Fruit fly (Drosophila melanogaster) whole organism, embryonic: ENCODE data around the gene Bacc.

Experiments
- Abd-B ChIP-seq: fragments of 200-800 bp; sonication (Bioruptor generic); optimal IDR thresholded peaks from 2 replicates; lab custom pipeline; 2018; ENCODE audit warnings: missing biosample characterization, mild to moderate bottlenecking, missing genetic modification characterization, moderate library complexity
- CG12155 ChIP-seq: fragments of 200-800 bp; sonication (Bioruptor generic); optimal IDR thresholded peaks from 3 replicates; lab custom pipeline; 2016; ENCODE audit warnings: missing biosample characterization, missing genetic modification characterization
- CG2202 ChIP-seq: fragments of 200-800 bp; sonication (Bioruptor generic); optimal IDR thresholded peaks from 2 replicates; lab custom pipeline; 2018; ENCODE audit warnings: missing biosample characterization, mild to moderate bottlenecking, missing genetic modification characterization
- CG2712 ChIP-seq: fragments of 200-800 bp; optimal IDR thresholded peaks from 3 replicates; lab custom pipeline; 2019; ENCODE audit warnings: missing biosample characterization, mild to moderate bottlenecking, missing genetic modification characterization, moderate library complexity
- CG33557 ChIP-seq: fragments of 200-800 bp; sonication (Bioruptor generic); optimal IDR thresholded peaks from 2 replicates; lab custom pipeline; 2019; ENCODE audit warnings: missing biosample characterization, mild to moderate bottlenecking, missing genetic modification characterization, moderate library complexity
- CTCF ChIP-seq: fragments of 200-800 bp; sonication (Bioruptor generic); optimal IDR thresholded peaks from 2 replicates; lab custom pipeline; 2017; ENCODE audit warnings: missing biosample characterization, mild to moderate bottlenecking, missing genetic modification characterization, moderate library complexity
- Dip3 ChIP-seq: fragments of 200-800 bp; sonication (Bioruptor generic); optimal IDR thresholded peaks from 3 replicates; lab custom pipeline; 2016; ENCODE audit warnings: missing biosample characterization, missing genetic modification characterization
- HmgD ChIP-seq: fragments of 200-800 bp; sonication (Bioruptor generic); optimal IDR thresholded peaks from 3 replicates; lab custom pipeline; 2016; ENCODE audit warnings: missing biosample characterization, missing genetic modification characterization
- Nf-YC ChIP-seq: fragments of 200-800 bp; optimal IDR thresholded peaks from 3 replicates; lab custom pipeline; 2019; ENCODE audit warnings: missing biosample characterization, mild to moderate bottlenecking, missing genetic modification characterization, moderate library complexity
- Sry-δ ChIP-seq: fragments of 200-800 bp; sonication (Bioruptor generic); optimal IDR thresholded peaks from 2 replicates; lab custom pipeline; 2016; ENCODE audit warnings: missing biosample characterization, missing genetic modification characterization
- gfzf ChIP-seq: fragments of 200-800 bp; sonication (Bioruptor generic); optimal IDR thresholded peaks from 2 replicates; lab custom pipeline; 2016; ENCODE audit warnings: missing biosample characterization, mild to moderate bottlenecking, missing genetic modification characterization, moderate library complexity

dm6 chr2L:2720368-2720767 lies 31.9 kb upstream of the Bacc start:
- no peak for TF ChIP-seq CG33557
- no peak for TF ChIP-seq CG12155 (GFP tag; lab: Kevin White, UChicago)
- TF ChIP-seq Sry-δ (GFP tag; lab: Kevin White, UChicago): no peak
- TF ChIP-seq CG2712 (tag; lab: Kevin White, UChicago): no peak
- no peak for TF ChIP-seq CG2202 (tag; lab: Kevin White, UChicago)
- TF ChIP-seq Nf-YC (tag; lab: Kevin White, UChicago): no peak
- TF ChIP-seq CTCF (GFP tag; lab: Kevin White, UChicago): no peak
- TF ChIP-seq Dip3 (GFP tag; lab: Kevin White, UChicago): peak; percentile 18
- no peak for TF ChIP-seq Abd-B
- no peak for TF ChIP-seq gfzf (GFP tag; lab: Kevin White, UChicago)
- TF ChIP-seq HmgD (GFP tag; lab: Kevin White, UChicago): no peak
